Worm (Caenorhabditis elegans) whole organism, L4 larva: Measurements from ENCODE around the gene wars-1.

Experiments
- F10B5.3 ChIP-seq: sonication (generic microtip); optimal IDR thresholded peaks from 2 replicates; lab custom pipeline; 2016; ENCODE audit warnings: mild to moderate bottlenecking, missing genetic modification characterization, missing compliant biosample characterization
- lin-15B ChIP-seq: fragments of 150-350 bp; sonication (generic microtip); optimal IDR thresholded peaks from 3 replicates; lab custom pipeline; 2014; ENCODE audit warnings: missing biosample characterization, missing genetic modification characterization
- mep-1 ChIP-seq: fragments of 150-350 bp; sonication (generic microtip); optimal IDR thresholded peaks from 3 replicates; lab custom pipeline; 2014; ENCODE audit warnings: missing biosample characterization, missing genetic modification characterization
- unc-39 ChIP-seq: sonication (generic microtip); optimal IDR thresholded peaks from 2 replicates; lab custom pipeline; 2017; ENCODE audit warnings: missing biosample characterization, missing genetic modification characterization

ce11 chrV:18827374-18827773, 31.6 kb downstream of the wars-1 start:
- no peak for TF ChIP-seq unc-39 (tag; lab: Kevin White, UChicago)
- no peak for TF ChIP-seq lin-15B (tag; lab: Kevin White, UChicago)
- no peak for TF ChIP-seq F10B5.3 (tag; lab: Kevin White, UChicago)
- TF ChIP-seq mep-1 (tag; lab: Kevin White, UChicago): no peak
